Worm (Caenorhabditis elegans): Measurements from ENCODE around the gene dib-1.

ce11 chrIV:2928409-2928808, 37.7 kb downstream of the dib-1 start, which contains the start of gene manf-1:
- TF ChIP-seq nhr-85 (tag) (peak; percentile 56), rnt-1 (tag; optimal IDR thresholded peaks at IDR 0.05) (peak; percentile 84), aha-1 (tag; optimal IDR thresholded peaks at IDR 0.05) (no peak), ceh-8 (GFP tag; optimal IDR thresholded peaks at IDR 0.05) (no peak)
